Worm (Caenorhabditis elegans) whole organism, L3 larva: ENCODE data around the gene F58B4.3.

Source experiments
- ZK546.5 ChIP-seq: sonication (generic microtip); optimal IDR thresholded peaks from 2 replicates; lab custom pipeline; 2017; ENCODE audit warnings: missing biosample characterization, missing genetic modification characterization
- ama-1 ChIP-seq: fragments of 150-350 bp; optimal IDR thresholded peaks from 2 replicates; lab custom pipeline; 2018
- ceh-16 ChIP-seq: sonication (generic microtip); optimal IDR thresholded peaks from 2 replicates; lab custom pipeline; 2017; ENCODE audit warnings: missing biosample characterization, missing genetic modification characterization
- ceh-28 ChIP-seq: fragments of 150-350 bp; optimal IDR thresholded peaks from 2 replicates; lab custom pipeline; 2014; ENCODE audit warnings: missing biosample characterization, missing genetic modification reagents, missing genetic modification characterization
- ceh-82 ChIP-seq: fragments of 150-350 bp; optimal IDR thresholded peaks from 2 replicates; lab custom pipeline; 2014; ENCODE audit warnings: missing biosample characterization, missing genetic modification characterization
- ceh-9 ChIP-seq: sonication (generic microtip); optimal IDR thresholded peaks from 2 replicates; lab custom pipeline; 2018; ENCODE audit warnings: missing biosample characterization, missing genetic modification characterization
- daf-12 ChIP-seq: fragments of 150-350 bp; optimal IDR thresholded peaks from 2 replicates; lab custom pipeline; 2014; ENCODE audit warnings: missing biosample characterization, missing genetic modification reagents, missing genetic modification characterization
- egl-5 ChIP-seq: fragments of 150-350 bp; optimal IDR thresholded peaks from 2 replicates; lab custom pipeline; 2017; ENCODE audit warnings: missing biosample characterization, missing genetic modification reagents, missing genetic modification characterization, inconsistent platforms
- elt-1 ChIP-seq: fragments of 150-350 bp; optimal IDR thresholded peaks from 2 replicates; lab custom pipeline; 2014; ENCODE audit warnings: missing biosample characterization, missing genetic modification characterization
- elt-2 ChIP-seq: sonication (generic microtip); optimal IDR thresholded peaks from 2 replicates; lab custom pipeline; 2016; ENCODE audit warnings: missing genetic modification reagents, mild to moderate bottlenecking, missing genetic modification characterization, missing compliant biosample characterization
- eor-1 ChIP-seq, 2 experiments: fragments of 150-350 bp; optimal IDR thresholded peaks; 2 replicates each; lab custom pipeline; 2014 to 2018; ENCODE audit warnings: missing biosample characterization in 2 of 2, missing genetic modification characterization in 2 of 2
- fkh-10 ChIP-seq: sonication (generic microtip); optimal IDR thresholded peaks from 2 replicates; lab custom pipeline; 2017; ENCODE audit warnings: missing biosample characterization, missing genetic modification reagents, missing genetic modification characterization
- fkh-2 ChIP-seq: fragments of 150-350 bp; optimal IDR thresholded peaks from 2 replicates; lab custom pipeline; 2014; ENCODE audit warnings: missing biosample characterization, missing genetic modification reagents, missing genetic modification characterization
- fos-1 ChIP-seq: fragments of 150-350 bp; optimal IDR thresholded peaks from 2 replicates; lab custom pipeline; 2014; ENCODE audit warnings: missing biosample characterization, missing genetic modification characterization
- hmg-11 ChIP-seq: sonication (generic microtip); optimal IDR thresholded peaks from 2 replicates; lab custom pipeline; 2016; ENCODE audit warnings: missing genetic modification characterization, missing compliant biosample characterization
- lin-15B ChIP-seq: fragments of 150-350 bp; optimal IDR thresholded peaks from 2 replicates; lab custom pipeline; 2014; ENCODE audit warnings: missing biosample characterization, missing genetic modification characterization
- lin-39 ChIP-seq: fragments of 150-350 bp; optimal IDR thresholded peaks from 2 replicates; lab custom pipeline; 2018; ENCODE audit warnings: missing biosample characterization, missing genetic modification reagents, missing genetic modification characterization
- lsy-12 ChIP-seq: sonication (generic microtip); optimal IDR thresholded peaks from 2 replicates; lab custom pipeline; 2016; ENCODE audit warnings: mild to moderate bottlenecking, missing genetic modification characterization, missing compliant biosample characterization
- mdl-1 ChIP-seq: fragments of 150-350 bp; optimal IDR thresholded peaks from 2 replicates; lab custom pipeline; 2014; ENCODE audit warnings: missing biosample characterization, missing genetic modification characterization
- mml-1 ChIP-seq: fragments of 150-350 bp; sonication (generic microtip); optimal IDR thresholded peaks from 3 replicates; lab custom pipeline; 2014; ENCODE audit warnings: missing biosample characterization, missing genetic modification characterization
- nfya-1 ChIP-seq: sonication (generic microtip); optimal IDR thresholded peaks from 2 replicates; lab custom pipeline; 2017; ENCODE audit warnings: missing genetic modification characterization, mild to moderate bottlenecking, missing compliant biosample characterization, antibody characterized with exemption, moderate library complexity; ENCODE audit not compliant: insufficient read depth
- nhr-11 ChIP-seq: fragments of 150-350 bp; optimal IDR thresholded peaks from 2 replicates; lab custom pipeline; 2014; ENCODE audit warnings: missing biosample characterization, missing genetic modification characterization
- nhr-23 ChIP-seq: fragments of 150-350 bp; optimal IDR thresholded peaks from 2 replicates; lab custom pipeline; 2014; ENCODE audit warnings: missing biosample characterization, missing genetic modification reagents, missing genetic modification characterization
- nhr-237 ChIP-seq: fragments of 150-350 bp; optimal IDR thresholded peaks from 2 replicates; lab custom pipeline; 2014; ENCODE audit warnings: missing biosample characterization, missing genetic modification characterization
- nhr-28 ChIP-seq: fragments of 150-350 bp; optimal IDR thresholded peaks from 2 replicates; lab custom pipeline; 2014; ENCODE audit warnings: missing biosample characterization, missing genetic modification characterization
- nhr-43 ChIP-seq: sonication (generic microtip); optimal IDR thresholded peaks from 2 replicates; lab custom pipeline; 2016; ENCODE audit warnings: mild to moderate bottlenecking, missing genetic modification characterization, missing compliant biosample characterization; ENCODE audit not compliant: poor library complexity, severe bottlenecking
- nhr-67 ChIP-seq: fragments of 150-350 bp; optimal IDR thresholded peaks from 2 replicates; lab custom pipeline; 2014; ENCODE audit warnings: missing biosample characterization, missing genetic modification characterization
- nhr-76 ChIP-seq: fragments of 150-350 bp; sonication (generic microtip); optimal IDR thresholded peaks from 5 replicates; lab custom pipeline; 2014; ENCODE audit warnings: missing biosample characterization, missing genetic modification characterization
- nhr-77 ChIP-seq: fragments of 150-350 bp; optimal IDR thresholded peaks from 2 replicates; lab custom pipeline; 2014; ENCODE audit warnings: missing biosample characterization, missing genetic modification characterization
- pha-4 ChIP-seq: fragments of 150-350 bp; optimal IDR thresholded peaks from 2 replicates; lab custom pipeline; 2014; ENCODE audit warnings: missing biosample characterization, missing genetic modification reagents, missing genetic modification characterization
- pqm-1 ChIP-seq: fragments of 150-350 bp; optimal IDR thresholded peaks from 2 replicates; lab custom pipeline; 2017; ENCODE audit warnings: missing biosample characterization, missing genetic modification characterization, inconsistent platforms
- snpc-4 ChIP-seq: fragments of 150-350 bp; optimal IDR thresholded peaks from 2 replicates; lab custom pipeline; 2014; ENCODE audit warnings: missing biosample characterization, missing genetic modification characterization
- tbx-2 ChIP-seq: sonication (generic microtip); optimal IDR thresholded peaks from 2 replicates; lab custom pipeline; 2016; ENCODE audit warnings: mild to moderate bottlenecking, missing genetic modification characterization, missing compliant biosample characterization
- unc-62 ChIP-seq: fragments of 150-350 bp; sonication (generic microtip); optimal IDR thresholded peaks from 4 replicates; lab custom pipeline; 2014; ENCODE audit warnings: missing biosample characterization, missing genetic modification reagents, missing genetic modification characterization
- zag-1 ChIP-seq: fragments of 150-350 bp; optimal IDR thresholded peaks from 2 replicates; lab custom pipeline; 2014; ENCODE audit warnings: missing biosample characterization, missing genetic modification characterization
- ztf-11 ChIP-seq: fragments of 150-350 bp; optimal IDR thresholded peaks from 2 replicates; lab custom pipeline; 2014; ENCODE audit warnings: missing biosample characterization, missing genetic modification characterization
- ztf-4 ChIP-seq: fragments of 150-350 bp; optimal IDR thresholded peaks from 2 replicates; lab custom pipeline; 2014; ENCODE audit warnings: missing biosample characterization, missing genetic modification characterization

Gene F58B4.3

ce11 chrV:10932411-10932810 is 2.8 kb downstream of the F58B4.3 start, which contains the start of gene F58B4.5:
Gene F58B4.5 (plus strand): TSS chrV:10932693.
- TF ChIP-seq elt-2 (peak; percentile 94), nfya-1 (tag; lab: Kevin White, UChicago) (no peak), pqm-1 (peak; percentile 29)
- TF ChIP-seq, all 47 proteins: peak for 2

ce11 chrV:10936681-10937080 is 7.1 kb downstream of the F58B4.3 start, which contains the start of gene F17C11.12:
Gene F17C11.12 (minus strand): TSS chrV:10936920.
- TF ChIP-seq pqm-1 (peak; percentile 86), elt-2 (peak; percentile 91), ZK546.5 (tag; lab: Kevin White, UChicago) (no peak)

ce11 chrV:10937294-10937693 is 7.7 kb downstream of the F58B4.3 start:
- TF ChIP-seq tbx-2 (tag; lab: Kevin White, UChicago) (no peak), ZK546.5 (tag; lab: Kevin White, UChicago) (no peak), zag-1 (no peak), hmg-11 (tag; lab: Kevin White, UChicago) (no peak), unc-62 (no peak), ztf-11 (tag; lab: Kevin White, UChicago) (no peak), mml-1 (no peak), nhr-28 (tag; lab: Kevin White, UChicago) (no peak), elt-1 (tag; lab: Kevin White, UChicago) (no peak), nhr-67 (tag; lab: Kevin White, UChicago) (no peak), ceh-82 (tag; lab: Kevin White, UChicago) (no peak), nfya-1 (tag; lab: Kevin White, UChicago) (no peak), nhr-43 (tag; lab: Kevin White, UChicago) (peak; percentile 42), nhr-23 (tag; lab: Kevin White, UChicago) (peak; percentile 58), ama-1 (lab: Kevin White, UChicago) (no peak), mdl-1 (tag; lab: Kevin White, UChicago) (no peak), fkh-2 (tag; lab: Kevin White, UChicago) (no peak), nhr-11 (tag; lab: Kevin White, UChicago) (peak; percentile 37), ceh-28 (tag; lab: Kevin White, UChicago) (no peak), eor-1 (tag; optimal IDR thresholded peaks at IDR 0.05; lab: Kevin White, UChicago) (no peak), lin-15B (tag; lab: Kevin White, UChicago) (no peak), nhr-237 (tag; lab: Kevin White, UChicago) (no peak), pha-4 (no peak), snpc-4 (tag; lab: Kevin White, UChicago) (no peak), egl-5 (tag; lab: Kevin White, UChicago) (no peak), lin-39 (tag; lab: Kevin White, UChicago) (no peak), elt-2 (no peak), ztf-4 (no peak), daf-12 (tag; lab: Kevin White, UChicago) (no peak), ceh-16 (tag; lab: Kevin White, UChicago) (no peak), fos-1 (tag; lab: Kevin White, UChicago) (no peak), nhr-76 (tag; lab: Kevin White, UChicago) (no peak), fkh-10 (GFP tag; lab: Kevin White, UChicago) (peak; percentile 85), ceh-9 (tag; lab: Kevin White, UChicago) (no peak)

- TF ChIP-seq zag-1 (no peak), lsy-12 (no peak), nhr-77 (tag; lab: Kevin White, UChicago) (no peak), lin-39 (tag; lab: Kevin White, UChicago) (no peak), fkh-2 (tag; lab: Kevin White, UChicago) (no peak), nhr-23 (tag; lab: Kevin White, UChicago) (peak; percentile 4), pqm-1 (peak; percentile 62), nhr-76 (tag; lab: Kevin White, UChicago) (no peak), pha-4 (peak; percentile 6), ZK546.5 (tag; lab: Kevin White, UChicago) (no peak), nhr-28 (tag; lab: Kevin White, UChicago) (no peak), eor-1 (tag; optimal IDR thresholded peaks at IDR 0.05; lab: Kevin White, UChicago) (no peak), ztf-11 (tag; lab: Kevin White, UChicago) (no peak), ceh-82 (tag; lab: Kevin White, UChicago) (no peak), lin-15B (tag; lab: Kevin White, UChicago) (no peak), elt-2 (peak; percentile 77), unc-62 (no peak)
These were observed 9.1 kb downstream of the F58B4.3 start, which contains the start of gene F17C11.11 for ce11 chrV:10938739-10939138. Gene F17C11.11 (minus strand): TSS chrV:10938817.
